Fruit fly (Drosophila melanogaster): ENCODE results near the gene CG13358.

- TF ChIP-seq CG8478 (optimal IDR thresholded peaks at IDR 0.05) = no peak
- no peak for TF ChIP-seq CTCF (optimal IDR thresholded peaks at IDR 0.05)
Measured at dm6 chrX:805907-806306, 1.2 kb upstream of the CG13358 start, which contains the start of gene Sec22.

Data from S2 (cell line).